Fruit fly (Drosophila melanogaster): ENCODE measurements around the gene CG8958.

CG8958 gene

DNA sequence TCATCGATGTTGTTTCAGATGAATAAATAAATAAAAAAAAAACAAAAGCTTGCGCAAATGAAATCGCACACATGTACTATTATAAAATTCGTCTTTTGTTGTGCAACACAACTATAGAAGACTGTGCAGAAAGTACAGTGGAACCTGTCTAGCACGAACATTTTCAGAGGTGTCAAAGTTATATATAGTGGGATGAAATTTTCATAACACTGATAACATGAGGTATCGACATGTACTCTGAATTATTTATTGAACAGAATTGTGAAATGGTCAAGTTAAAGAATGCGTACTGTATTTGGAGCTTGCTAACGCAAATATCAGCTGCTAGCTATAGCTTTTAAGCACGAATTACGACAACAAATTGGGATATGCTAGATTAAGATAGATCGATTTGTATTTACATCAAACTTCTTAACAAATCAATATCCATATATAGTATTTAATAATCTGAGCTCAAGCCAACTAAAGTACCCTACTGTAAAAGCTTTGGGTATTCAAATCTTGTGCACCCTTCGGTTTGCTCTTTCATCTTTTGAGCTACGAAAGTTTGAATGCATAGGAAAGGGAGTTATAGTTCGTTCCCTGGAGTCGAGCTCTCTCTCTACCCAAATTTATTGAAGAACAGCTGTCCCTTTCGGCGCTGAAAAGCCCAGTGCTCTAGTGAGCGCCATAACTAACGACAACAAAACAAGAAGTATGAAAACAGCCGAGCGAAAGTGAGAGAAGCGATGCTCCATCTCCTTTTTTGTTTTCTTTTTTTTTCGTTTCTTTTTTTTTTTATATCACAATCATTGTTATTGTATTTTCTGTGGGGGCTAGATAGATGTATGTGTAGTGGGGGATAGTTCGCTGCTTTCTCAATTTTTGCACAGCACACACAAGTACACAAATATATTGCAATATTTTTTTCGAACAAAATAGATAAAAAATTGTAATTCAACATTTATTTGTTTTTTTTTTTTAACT is 7.4 kb downstream of the CG8958 start:
- TF ChIP-seq Dll (optimal IDR thresholded peaks at IDR 0.05): no peak
- TF ChIP-seq pan (optimal IDR thresholded peaks at IDR 0.05): no peak
- no peak for TF ChIP-seq CG8478 (optimal IDR thresholded peaks at IDR 0.05)
- TF ChIP-seq EcR (GFP tag; optimal IDR thresholded peaks at IDR 0.05): no peak
- TF ChIP-seq psq (optimal IDR thresholded peaks at IDR 0.05): no peak
- TF ChIP-seq usp (GFP tag; optimal IDR thresholded peaks at IDR 0.05): no peak

DNA sequence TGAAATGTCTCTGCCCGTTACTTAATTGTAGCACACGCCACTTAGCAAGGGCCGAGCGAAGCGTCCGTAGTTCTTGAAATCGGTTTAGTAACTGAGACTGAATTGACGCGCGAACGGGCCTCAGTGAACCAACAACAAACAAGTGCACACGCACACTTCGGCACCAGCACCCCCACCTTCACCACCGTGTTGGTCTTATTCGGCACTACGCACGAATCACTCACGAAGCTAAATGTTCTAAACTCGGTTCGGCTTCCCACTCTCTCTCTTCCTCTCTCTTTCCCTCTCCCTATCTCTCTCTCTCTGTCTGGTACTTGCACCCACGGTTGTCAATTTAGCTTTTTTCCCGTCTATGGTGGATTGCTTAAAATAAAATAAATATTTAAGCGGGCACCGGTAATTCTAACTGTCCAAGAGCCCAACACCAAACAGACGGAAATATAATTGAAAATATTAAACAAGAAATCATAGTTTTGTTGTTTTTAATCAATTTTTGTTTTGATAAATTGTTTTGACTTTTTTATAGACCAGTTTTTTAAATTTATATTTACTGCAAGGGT is 8.5 kb downstream of the CG8958 start, which contains the start of gene Tob:
TSS of gene Tob (minus strand) at position 65 of the 560 bp plus-strand sequence.
- no peak for TF ChIP-seq Dll (optimal IDR thresholded peaks at IDR 0.05)
- TF ChIP-seq usp (GFP tag; optimal IDR thresholded peaks at IDR 0.05): no peak

DNA sequence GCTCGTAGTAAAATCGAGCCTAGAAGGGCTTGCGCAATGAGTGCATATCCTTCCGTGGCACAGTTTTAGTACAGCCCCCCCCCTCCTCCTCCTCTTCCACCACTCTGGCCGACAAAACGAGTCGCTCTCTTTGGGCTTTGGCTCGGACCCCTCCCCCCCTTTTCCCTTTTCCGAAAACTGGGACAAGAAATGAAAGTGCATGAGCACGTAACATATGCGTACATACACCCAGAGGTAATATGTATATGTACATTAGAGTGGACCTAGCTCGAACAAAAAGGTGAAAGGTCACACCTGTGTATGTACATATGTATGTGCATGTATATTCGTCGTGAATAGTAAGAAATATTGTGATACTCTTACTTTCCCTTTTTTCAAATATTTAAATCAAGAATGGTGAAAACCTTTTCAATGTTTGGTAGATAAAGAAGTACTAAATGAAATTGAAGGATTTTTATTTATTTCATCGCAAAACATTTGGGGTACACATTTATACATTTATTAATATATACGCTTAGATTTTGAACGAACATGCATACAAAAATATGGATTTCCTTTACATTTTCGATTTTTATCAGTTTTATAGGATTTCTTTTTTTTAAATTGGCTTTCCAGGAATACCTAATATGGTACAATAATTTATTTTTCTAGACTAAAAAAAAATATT is 9.7 kb downstream of the CG8958 start:
- no peak for TF ChIP-seq Dll (optimal IDR thresholded peaks at IDR 0.05)
- TF ChIP-seq pan (optimal IDR thresholded peaks at IDR 0.05): no peak

DNA sequence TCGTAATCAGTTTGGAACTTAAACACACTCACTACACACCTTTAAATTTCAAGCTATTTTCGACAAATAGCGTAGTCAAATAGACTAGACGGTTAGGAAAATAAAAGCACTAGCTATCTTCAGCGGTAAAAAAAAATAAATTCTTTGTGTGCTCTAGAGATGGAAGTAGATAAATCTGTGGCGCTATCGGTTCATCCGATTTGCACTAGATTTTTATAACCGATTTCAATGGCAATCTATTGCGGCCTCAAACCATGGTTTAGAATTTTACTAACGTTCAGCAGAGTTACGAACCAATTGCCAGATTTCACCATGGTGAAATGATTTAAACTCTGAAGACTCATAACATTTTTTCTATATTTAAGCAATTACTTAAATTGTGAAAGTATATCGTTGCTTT is 13.5 kb downstream of the CG8958 start:
- no peak for TF ChIP-seq CG8478 (optimal IDR thresholded peaks at IDR 0.05)
- no peak for TF ChIP-seq pan (optimal IDR thresholded peaks at IDR 0.05)
- no peak for TF ChIP-seq EcR (GFP tag; optimal IDR thresholded peaks at IDR 0.05)
- TF ChIP-seq Dll (optimal IDR thresholded peaks at IDR 0.05): no peak
- TF ChIP-seq psq (optimal IDR thresholded peaks at IDR 0.05): no peak
- no peak for TF ChIP-seq usp (GFP tag; optimal IDR thresholded peaks at IDR 0.05)

DNA sequence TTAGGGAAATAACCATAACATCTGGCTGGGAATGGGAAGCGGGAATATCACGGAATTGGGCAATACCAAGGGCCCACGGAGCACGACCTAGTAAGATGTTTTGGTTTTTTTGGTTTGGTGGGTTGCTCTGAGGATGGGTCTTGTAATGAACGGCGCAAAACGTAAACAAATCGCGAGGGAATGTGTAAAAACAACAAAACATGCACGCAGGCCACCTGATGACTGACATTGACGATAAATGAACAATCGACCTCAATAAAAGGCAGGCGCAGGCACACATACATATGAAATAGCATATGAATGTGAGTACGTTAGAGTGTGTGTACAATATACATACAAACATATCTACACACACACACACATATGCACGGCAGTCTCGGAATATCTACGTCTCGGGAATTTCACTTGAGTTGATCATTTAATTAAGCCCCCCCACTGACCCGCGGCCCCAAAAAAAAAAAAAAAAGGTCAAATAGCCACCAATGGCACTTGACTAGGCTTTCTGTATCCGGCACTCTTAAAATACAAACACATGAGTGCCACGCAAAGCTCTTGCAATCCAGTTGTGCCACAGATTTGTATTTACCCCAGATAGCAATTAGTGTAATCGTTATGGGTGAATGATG is 17.8 kb downstream of the CG8958 start:
- TF ChIP-seq EcR (GFP tag; optimal IDR thresholded peaks at IDR 0.05) (no peak), psq (optimal IDR thresholded peaks at IDR 0.05) (no peak), Dll (optimal IDR thresholded peaks at IDR 0.05) (no peak), pan (optimal IDR thresholded peaks at IDR 0.05) (no peak), CG8478 (optimal IDR thresholded peaks at IDR 0.05) (no peak), usp (GFP tag; optimal IDR thresholded peaks at IDR 0.05) (no peak)

DNA sequence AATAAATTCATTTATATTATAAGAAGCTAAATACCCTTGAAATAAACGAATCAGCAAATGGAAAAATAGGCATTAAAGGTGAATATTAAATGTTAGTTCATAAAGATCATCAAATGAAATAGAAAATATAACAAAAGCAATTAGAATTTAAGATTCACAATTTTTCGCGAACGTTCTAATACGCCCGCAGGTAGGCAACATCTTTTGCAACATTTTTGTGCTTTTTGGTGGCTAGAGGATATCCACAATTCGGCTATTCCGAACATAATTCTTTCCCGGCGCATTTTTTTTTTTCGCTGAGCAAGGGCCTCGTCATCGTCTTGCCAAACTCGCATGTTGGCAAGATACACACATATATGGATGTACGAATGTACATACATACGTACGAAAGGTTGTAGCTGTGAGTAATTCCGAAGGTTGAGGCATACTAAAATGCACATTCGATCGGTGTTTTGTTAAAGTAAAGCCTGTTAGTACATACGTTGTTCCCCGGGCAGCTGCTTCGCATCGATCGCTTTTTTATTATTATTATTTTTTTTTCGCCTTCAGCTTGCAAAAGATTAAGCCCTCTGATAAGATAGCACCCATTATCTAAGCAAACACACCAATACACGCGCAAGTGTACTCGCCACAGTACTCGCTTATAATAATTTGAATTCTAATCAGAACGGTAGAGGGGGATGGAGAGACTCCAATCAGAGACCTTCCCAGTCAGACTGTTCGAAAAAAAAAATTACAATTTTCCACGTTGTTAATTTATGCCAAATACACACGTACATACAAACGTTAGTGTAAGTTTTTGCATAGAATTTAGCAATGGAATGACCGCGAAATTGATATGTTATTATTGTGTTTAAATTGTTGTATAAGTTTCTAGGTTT is 19.5 kb downstream of the CG8958 start:
- TF ChIP-seq CG8478 (optimal IDR thresholded peaks at IDR 0.05): no peak
- no peak for TF ChIP-seq pan (optimal IDR thresholded peaks at IDR 0.05)
- TF ChIP-seq Dll (optimal IDR thresholded peaks at IDR 0.05): no peak
- no peak for TF ChIP-seq usp (GFP tag; optimal IDR thresholded peaks at IDR 0.05)
- no peak for TF ChIP-seq EcR (GFP tag; optimal IDR thresholded peaks at IDR 0.05)
- TF ChIP-seq psq (optimal IDR thresholded peaks at IDR 0.05): no peak

DNA sequence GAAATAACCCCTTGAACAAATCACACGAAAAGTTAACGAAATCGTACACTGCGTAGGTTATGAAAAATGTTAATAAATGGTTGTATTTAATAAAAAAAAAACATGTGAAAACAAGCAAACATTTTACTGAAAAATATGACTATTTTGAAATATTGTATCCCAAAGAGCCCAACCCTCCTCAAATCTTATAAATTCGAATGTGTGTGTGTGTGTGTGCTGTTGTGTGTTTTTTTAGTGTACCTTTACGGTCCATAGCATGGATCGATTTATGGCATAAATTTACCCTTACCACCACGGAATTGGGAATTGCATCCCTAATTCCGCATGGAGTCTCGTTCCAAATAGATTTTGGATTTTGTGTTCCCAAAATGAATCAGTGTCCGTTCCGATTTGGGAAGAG is 20.4 kb downstream of the CG8958 start:
- TF ChIP-seq Dll (optimal IDR thresholded peaks at IDR 0.05): no peak
- TF ChIP-seq pan (optimal IDR thresholded peaks at IDR 0.05): no peak
- TF ChIP-seq EcR (GFP tag; optimal IDR thresholded peaks at IDR 0.05): no peak
- no peak for TF ChIP-seq psq (optimal IDR thresholded peaks at IDR 0.05)
- TF ChIP-seq CG8478 (optimal IDR thresholded peaks at IDR 0.05): no peak
- TF ChIP-seq usp (GFP tag; optimal IDR thresholded peaks at IDR 0.05): no peak

DNA sequence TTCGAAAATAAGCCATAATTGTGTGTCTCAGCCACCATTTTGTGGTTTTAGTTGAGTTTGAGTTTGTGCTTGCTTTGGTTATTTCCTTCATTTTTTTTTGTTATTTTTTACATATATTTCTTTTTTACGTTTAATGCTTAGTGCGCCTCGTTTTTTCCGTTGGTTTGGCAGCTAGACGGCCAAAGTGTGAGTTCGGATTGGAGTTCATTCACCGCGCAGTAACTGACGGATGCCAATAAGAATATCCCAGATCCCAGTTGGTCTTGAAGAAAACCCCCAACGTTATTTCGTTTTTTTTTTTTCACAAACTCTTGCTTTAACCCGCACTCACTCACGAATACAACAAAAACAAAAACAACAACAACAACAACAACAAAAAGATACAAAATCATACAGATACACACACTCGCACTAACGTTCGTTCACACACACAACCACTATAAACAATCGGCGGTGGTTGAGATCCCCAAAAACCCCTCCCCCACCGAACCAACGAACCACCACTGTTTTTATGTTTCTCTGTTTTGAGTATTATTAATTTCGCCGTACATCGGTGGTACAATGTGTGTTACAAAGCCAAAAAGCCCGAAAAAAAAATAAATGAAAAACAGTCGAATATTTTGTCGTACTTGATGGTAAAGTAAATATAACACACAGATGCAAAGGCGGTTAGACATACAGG is 21.2 kb downstream of the CG8958 start:
- peak in 1 of 2 experiments; percentile 15 for TF ChIP-seq EcR (GFP tag; optimal IDR thresholded peaks at IDR 0.05)
- TF ChIP-seq psq (optimal IDR thresholded peaks at IDR 0.05): no peak

DNA sequence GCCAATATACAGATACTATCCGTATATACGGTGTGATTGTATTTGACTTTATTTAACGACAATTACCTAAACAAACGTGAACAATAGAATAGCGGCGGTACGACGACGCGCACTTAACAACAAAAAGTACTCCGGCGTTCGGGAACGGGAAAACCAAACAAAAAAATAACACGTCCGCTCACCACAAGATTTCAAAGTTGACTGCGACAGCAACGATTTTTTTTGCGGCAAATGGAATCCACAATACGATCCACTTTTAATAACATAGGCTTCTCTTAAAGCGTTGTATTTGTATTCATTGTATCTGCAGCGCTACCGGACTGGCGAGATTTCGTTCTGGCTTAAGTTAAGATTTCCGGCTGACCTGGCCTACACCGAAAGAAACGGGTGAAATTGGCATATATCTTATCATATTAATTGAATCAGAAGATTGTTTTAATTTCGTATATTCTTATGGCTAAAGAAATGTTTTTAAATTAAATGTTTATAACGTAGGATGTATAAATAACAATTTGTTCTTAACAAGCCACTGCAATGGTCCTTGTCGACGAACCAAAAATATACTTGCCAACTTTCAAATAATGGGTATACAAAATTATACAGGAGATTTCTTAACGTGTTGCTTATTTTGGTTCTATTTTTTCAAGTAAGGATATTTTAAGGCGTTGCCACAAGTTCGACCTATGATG is 21.9 kb downstream of the CG8958 start, which contains the start of the genes CG42353 and CG42354:
TSS of gene CG42353 (minus strand) at position 209 of the 689 bp plus-strand sequence.
TSS of gene CG42354 (minus strand) at position 209 of the 689 bp plus-strand sequence.
- TF ChIP-seq usp (GFP tag; optimal IDR thresholded peaks at IDR 0.05) (no peak), CG8478 (optimal IDR thresholded peaks at IDR 0.05) (no peak), Dll (optimal IDR thresholded peaks at IDR 0.05) (no peak), EcR (GFP tag; optimal IDR thresholded peaks at IDR 0.05) (no peak), psq (optimal IDR thresholded peaks at IDR 0.05) (no peak), pan (optimal IDR thresholded peaks at IDR 0.05) (no peak)

DNA sequence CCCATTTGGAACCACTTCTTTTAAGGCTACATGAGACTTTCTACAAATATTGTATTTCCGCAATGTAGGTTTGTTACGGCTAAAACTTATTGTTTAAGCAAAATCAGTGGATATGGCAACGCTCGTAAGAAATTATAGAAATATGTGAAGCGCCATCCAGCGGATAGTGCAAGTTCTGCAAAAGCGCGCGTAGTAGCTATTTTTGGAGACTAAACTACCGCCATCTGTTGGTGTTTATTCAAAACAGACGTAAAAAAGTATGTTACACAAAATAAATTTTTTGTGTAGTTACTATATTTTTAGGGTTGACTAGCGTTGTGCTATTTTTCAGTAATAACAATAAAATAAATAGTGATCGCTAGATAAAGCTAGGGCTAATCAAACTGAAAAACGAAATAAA is 22.7 kb downstream of the CG8958 start:
- TF ChIP-seq CG8478 (optimal IDR thresholded peaks at IDR 0.05) (no peak), Dll (optimal IDR thresholded peaks at IDR 0.05) (no peak), EcR (GFP tag; optimal IDR thresholded peaks at IDR 0.05) (no peak)
